Worm (Caenorhabditis elegans) whole organism, late embryonic: ENCODE measurements around the gene pgl-3.
A peak's percentile ranks its signal among the peaks of the same experiment; 100 is the strongest.

ENCODE experiments used
- C08G9.2 ChIP-seq: sonication (generic microtip); optimal IDR thresholded peaks from 2 replicates; lab custom pipeline; 2016; ENCODE audit warnings: mild to moderate bottlenecking, missing genetic modification characterization, moderate library complexity, missing compliant biosample characterization
- K09A11.1 ChIP-seq: sonication (generic microtip); optimal IDR thresholded peaks from 2 replicates; lab custom pipeline; 2017; ENCODE audit warnings: antibody characterized with exemption, mild to moderate bottlenecking, missing genetic modification characterization, missing compliant biosample characterization; ENCODE audit not compliant: insufficient read depth
- T23F11.4 ChIP-seq: fragments of 200-800 bp; sonication (Bioruptor generic); optimal IDR thresholded peaks from 2 replicates; lab custom pipeline; 2018; ENCODE audit warnings: mild to moderate bottlenecking, missing genetic modification characterization, missing compliant biosample characterization
- ceh-14 ChIP-seq: sonication (generic microtip); optimal IDR thresholded peaks from 2 replicates; lab custom pipeline; 2016; ENCODE audit warnings: missing genotype, missing genetic modification characterization, missing compliant biosample characterization
- ceh-19 ChIP-seq: fragments of 200-800 bp; sonication (Bioruptor generic); optimal IDR thresholded peaks from 2 replicates; lab custom pipeline; 2018; ENCODE audit warnings: mild to moderate bottlenecking, missing genetic modification characterization, missing compliant biosample characterization
- ceh-2 ChIP-seq: sonication (generic microtip); optimal IDR thresholded peaks from 2 replicates; lab custom pipeline; 2016; ENCODE audit warnings: missing genotype, missing genetic modification characterization, missing compliant biosample characterization
- ceh-24 ChIP-seq: sonication (generic microtip); optimal IDR thresholded peaks from 2 replicates; lab custom pipeline; 2016; ENCODE audit warnings: mild to moderate bottlenecking, missing genetic modification characterization, missing compliant biosample characterization
- fkh-10 ChIP-seq: fragments of 150-350 bp; optimal IDR thresholded peaks from 2 replicates; lab custom pipeline; 2014; ENCODE audit warnings: missing biosample characterization, missing genetic modification reagents, missing genetic modification characterization
- fkh-6 ChIP-seq: sonication (generic microtip); optimal IDR thresholded peaks from 2 replicates; lab custom pipeline; 2016; ENCODE audit warnings: missing genetic modification characterization, missing compliant biosample characterization
- hlh-15 ChIP-seq: sonication (generic microtip); optimal IDR thresholded peaks from 2 replicates; lab custom pipeline; 2016; ENCODE audit warnings: missing genetic modification characterization, missing compliant biosample characterization
- madf-2 ChIP-seq: sonication (generic microtip); optimal IDR thresholded peaks from 2 replicates; lab custom pipeline; 2017; ENCODE audit warnings: missing genetic modification characterization, missing compliant biosample characterization
- mec-3 ChIP-seq: sonication (generic microtip); optimal IDR thresholded peaks from 2 replicates; lab custom pipeline; 2016; ENCODE audit warnings: borderline replicate concordance, missing genetic modification characterization, missing compliant biosample characterization
- nhr-232 ChIP-seq: sonication (generic microtip); optimal IDR thresholded peaks from 2 replicates; lab custom pipeline; 2016; ENCODE audit warnings: missing genetic modification characterization, missing compliant biosample characterization
- npax-4 ChIP-seq: sonication (generic microtip); optimal IDR thresholded peaks from 2 replicates; lab custom pipeline; 2016; ENCODE audit warnings: missing genetic modification characterization, missing compliant biosample characterization
- pag-3 ChIP-seq: sonication (generic microtip); optimal IDR thresholded peaks from 2 replicates; lab custom pipeline; 2016; ENCODE audit warnings: missing compliant biosample characterization, missing genetic modification characterization, borderline replicate concordance
- syd-9 ChIP-seq: sonication (generic microtip); optimal IDR thresholded peaks from 2 replicates; lab custom pipeline; 2016; ENCODE audit warnings: mild to moderate bottlenecking, missing genetic modification characterization, moderate library complexity, missing compliant biosample characterization
- tbx-2 ChIP-seq: sonication (generic microtip); optimal IDR thresholded peaks from 2 replicates; lab custom pipeline; 2016; ENCODE audit warnings: missing genetic modification characterization, missing compliant biosample characterization
- ttx-3 ChIP-seq: sonication (generic microtip); optimal IDR thresholded peaks from 2 replicates; lab custom pipeline; 2016; ENCODE audit warnings: missing genetic modification reagents, missing genetic modification characterization, missing compliant biosample characterization
- unc-55 ChIP-seq: sonication (generic microtip); optimal IDR thresholded peaks from 2 replicates; lab custom pipeline; 2017; ENCODE audit warnings: missing biosample characterization, missing genetic modification reagents, missing genetic modification characterization
- unc-86 ChIP-seq: sonication (generic microtip); optimal IDR thresholded peaks from 2 replicates; lab custom pipeline; 2016; ENCODE audit warnings: missing genetic modification characterization, missing compliant biosample characterization
- ztf-16 ChIP-seq: sonication (generic microtip); optimal IDR thresholded peaks from 2 replicates; lab custom pipeline; 2017; ENCODE audit warnings: missing genetic modification characterization, missing compliant biosample characterization

pgl-3 gene

DNA sequence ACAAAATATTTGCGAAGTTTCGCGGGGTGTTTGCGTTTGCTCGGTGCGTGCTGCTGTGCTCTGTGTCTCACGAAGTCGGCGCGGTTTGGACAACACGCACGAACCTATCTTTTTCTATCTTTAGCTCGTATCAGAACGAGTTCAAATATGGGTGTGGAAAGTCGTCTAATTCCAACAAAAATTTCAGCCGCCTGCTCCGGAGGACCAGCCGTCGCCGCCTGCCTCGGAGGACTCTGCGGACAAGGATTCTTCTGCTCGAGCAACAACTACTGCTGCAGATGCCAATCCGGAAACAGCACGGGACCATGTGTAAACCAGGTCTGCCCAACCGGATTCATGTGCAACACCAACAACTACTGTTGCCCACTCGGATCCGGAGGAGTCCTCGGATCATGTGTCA lies 46.2 kb downstream of the pgl-3 start:
- TF ChIP-seq ztf-16 (tag; lab: Kevin White, UChicago): no peak
- TF ChIP-seq unc-86 (tag; lab: Kevin White, UChicago): no peak
- no peak for TF ChIP-seq madf-2 (tag; lab: Kevin White, UChicago)
- TF ChIP-seq hlh-15 (tag; lab: Kevin White, UChicago): no peak
- no peak for TF ChIP-seq ceh-2 (tag; lab: Kevin White, UChicago)
- no peak for TF ChIP-seq T23F11.4
- TF ChIP-seq mec-3 (tag; lab: Kevin White, UChicago): no peak

DNA sequence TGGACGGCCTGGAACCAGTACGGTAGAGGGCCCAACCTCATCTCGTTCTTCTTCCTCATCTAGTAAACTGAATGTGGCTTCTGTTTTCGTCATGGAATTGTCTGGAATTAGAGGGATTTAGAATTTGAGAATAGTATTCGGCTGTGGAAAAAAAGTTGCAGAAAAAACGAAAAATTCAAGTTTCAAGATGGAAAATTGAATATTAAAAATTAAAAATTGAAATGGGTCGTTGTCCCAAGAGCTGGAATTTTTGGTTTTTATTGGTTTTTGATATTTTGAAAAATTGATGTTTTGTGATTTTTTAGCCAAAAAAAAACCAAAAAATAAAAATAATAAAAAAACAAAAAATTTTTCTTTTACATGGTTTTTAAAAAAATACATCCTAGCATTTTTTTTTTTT lies 50.1 kb downstream of the pgl-3 start, which contains the start of gene R02F11.3:
TSS of gene R02F11.3 (minus strand) at position 101 of the 400 bp plus-strand sequence.
- TF ChIP-seq nhr-232 (tag; lab: Kevin White, UChicago) (no peak), fkh-6 (tag; lab: Kevin White, UChicago) (no peak), pag-3 (tag; lab: Kevin White, UChicago) (no peak), C08G9.2 (tag; lab: Kevin White, UChicago) (no peak), syd-9 (tag; lab: Kevin White, UChicago) (no peak), T23F11.4 (no peak), fkh-10 (GFP tag; lab: Kevin White, UChicago) (no peak), ceh-24 (tag; lab: Kevin White, UChicago) (no peak), unc-86 (tag; lab: Kevin White, UChicago) (no peak), ceh-14 (tag; lab: Kevin White, UChicago) (no peak), ceh-19 (GFP tag; lab: Kevin White, UChicago) (no peak)

DNA sequence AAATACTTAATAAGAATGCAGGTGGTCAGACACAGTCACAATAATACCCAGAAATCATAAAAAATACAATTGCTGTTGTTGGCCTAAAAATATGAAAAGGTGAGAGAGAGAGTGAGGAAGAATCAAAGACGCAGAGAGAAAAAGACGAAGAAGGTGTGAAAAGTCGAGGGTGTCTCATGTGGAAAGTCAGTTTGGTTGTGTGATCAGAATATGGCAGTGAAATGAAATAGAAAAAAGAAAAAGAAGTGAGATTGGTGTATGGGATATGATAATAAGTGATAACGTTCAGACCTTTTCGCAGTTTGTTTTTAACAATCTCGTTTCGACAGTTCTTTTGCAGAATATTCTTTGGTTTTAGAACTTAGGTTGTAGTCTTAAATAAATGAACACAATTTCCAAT lies 51.1 kb downstream of the pgl-3 start:
- no peak for TF ChIP-seq K09A11.1 (tag; lab: Kevin White, UChicago)
- no peak for TF ChIP-seq ttx-3 (tag; lab: Kevin White, UChicago)
- TF ChIP-seq mec-3 (tag; lab: Kevin White, UChicago): no peak
- no peak for TF ChIP-seq npax-4 (tag; lab: Kevin White, UChicago)
- peak; percentile 3 for TF ChIP-seq tbx-2
- no peak for TF ChIP-seq unc-55 (GFP tag; lab: Kevin White, UChicago)
- TF ChIP-seq, all 69 proteins: peak for 1
